Fruit fly (Drosophila melanogaster): ENCODE results near the gene Unc-115a.

dm6 chr3R:9700513-9700912 is 4.7 kb downstream of the Unc-115a start:
- TF ChIP-seq CG17806 (tag; optimal IDR thresholded peaks at IDR 0.05), result no peak
- TF ChIP-seq CG15710 (tag; optimal IDR thresholded peaks at IDR 0.05), result no peak
- no peak for TF ChIP-seq Pif1B (GFP tag; optimal IDR thresholded peaks at IDR 0.05)
- no peak for TF ChIP-seq CG8301 (tag; optimal IDR thresholded peaks at IDR 0.05)
- no peak for TF ChIP-seq CG9948 (tag; optimal IDR thresholded peaks at IDR 0.05)
- TF ChIP-seq CG10348 (GFP tag; IDR thresholded peaks at IDR 0.05), result no peak
- TF ChIP-seq CG4496 (GFP tag; IDR thresholded peaks at IDR 0.05), result no peak
- TF ChIP-seq CG12605 (GFP tag; IDR thresholded peaks at IDR 0.05), result no peak
- no peak for TF ChIP-seq EcR (GFP tag; optimal IDR thresholded peaks at IDR 0.05)
- TF ChIP-seq CG34367 (tag; optimal IDR thresholded peaks at IDR 0.05), result no peak
- no peak for TF ChIP-seq Snoo (tag; optimal IDR thresholded peaks at IDR 0.05)
- no peak for TF ChIP-seq rn (GFP tag; IDR thresholded peaks at IDR 0.05)
- no peak for TF ChIP-seq CG32121 (GFP tag; IDR thresholded peaks at IDR 0.05)
